Worm (Caenorhabditis elegans): ENCODE data around the gene arrd-6.

Gene arrd-6

ce11 chrII:11167039-11167438 is 24.5 kb downstream of the arrd-6 start (continued):
- TF ChIP-seq nhr-6 (tag; optimal IDR thresholded peaks at IDR 0.05) (peak; percentile 28), nhr-76 (tag; optimal IDR thresholded peaks at IDR 0.05) (no peak), nhr-48 (tag; optimal IDR thresholded peaks at IDR 0.05) (peak; percentile 51), lin-15B (tag; optimal IDR thresholded peaks at IDR 0.05) (no peak), lin-39 (tag; optimal IDR thresholded peaks at IDR 0.05) (no peak), aly-2 (tag; optimal IDR thresholded peaks at IDR 0.05) (peak; percentile 15), lim-7 (GFP tag; IDR thresholded peaks at IDR 0.05) (peak; percentile 36; the same call in 1 of the 2 replicates), dpl-1 (GFP tag; optimal IDR thresholded peaks at IDR 0.05) (peak; percentile 39), set-16 (GFP tag; IDR thresholded peaks at IDR 0.05) (peak; percentile 65), ama-1 (optimal IDR thresholded peaks at IDR 0.05) (peak; percentile 96), saeg-2 (GFP tag; IDR thresholded peaks at IDR 0.05) (0 out of 2 replicates have a peak, but pooled peaks have one; percentile 47), pqm-1 (tag; optimal IDR thresholded peaks at IDR 0.05) (no peak), Y5F2A.4 (GFP tag; optimal IDR thresholded peaks at IDR 0.05) (no peak), daf-16 (GFP tag; optimal IDR thresholded peaks at IDR 0.05) (peak; percentile 53 to 79), daf-16 (tag; optimal IDR thresholded peaks at IDR 0.05) (peak; percentile 45), spr-1 (tag; optimal IDR thresholded peaks at IDR 0.05) (peak; percentile 79), lir-3 (tag; optimal IDR thresholded peaks at IDR 0.05) (no peak), spr-3 (GFP tag; optimal IDR thresholded peaks at IDR 0.05) (peak; percentile 55), hlh-30 (tag; optimal IDR thresholded peaks at IDR 0.05; ENCODE audit: insufficient read depth) (peak; percentile 84), cey-2 (tag; optimal IDR thresholded peaks at IDR 0.05; ENCODE audit: borderline replicate concordance, insufficient read depth) (no peak), T20F7.1 (GFP tag; optimal IDR thresholded peaks at IDR 0.05) (no peak), zip-11 (GFP tag; IDR thresholded peaks at IDR 0.05) (no peak), attf-4 (tag; optimal IDR thresholded peaks at IDR 0.05) (no peak), dmd-9 (GFP tag; IDR thresholded peaks at IDR 0.05) (no peak), ceh-44 (GFP tag; IDR thresholded peaks at IDR 0.05) (peak; percentile 18; the same call in 1 of the 2 replicates), pha-4 (GFP tag; IDR thresholded peaks at IDR 0.05) (peak; percentile 55; the same call in 1 of the 2 replicates), pha-4 (tag; optimal IDR thresholded peaks at IDR 0.05) (no peak), lin-38 (GFP tag; IDR thresholded peaks at IDR 0.05) (peak; percentile 90), nhr-237 (tag; optimal IDR thresholded peaks at IDR 0.05) (no peak), daf-12 (tag; optimal IDR thresholded peaks at IDR 0.05) (no peak), rbr-2 (tag; optimal IDR thresholded peaks at IDR 0.05) (peak; percentile 58), Y105C5A.15 (GFP tag; IDR thresholded peaks at IDR 0.05) (0 out of 2 replicates have a peak, but pooled peaks have one; percentile 78), nhr-11 (tag; optimal IDR thresholded peaks at IDR 0.05) (peak; percentile 9), hmg-1.1 (GFP tag; IDR thresholded peaks at IDR 0.05) (peak; percentile 60; the same call in 1 of the 2 replicates), jun-1 (tag; optimal IDR thresholded peaks at IDR 0.05) (no peak), mep-1 (tag; optimal IDR thresholded peaks at IDR 0.05) (peak; percentile 81), F26F4.8 (GFP tag; conservative IDR thresholded peaks at IDR 0.05) (no peak)

- peak; percentile 87 for TF ChIP-seq lin-38 (GFP tag; IDR thresholded peaks at IDR 0.05)
These were observed 26.4 kb downstream of the arrd-6 start for ce11 chrII:11168893-11169292.

ce11 chrII:11170495-11170894 is 28.0 kb downstream of the arrd-6 start:
- TF ChIP-seq lin-38 (GFP tag; IDR thresholded peaks at IDR 0.05): peak; percentile 61

- TF ChIP-seq nhr-41 (GFP tag; IDR thresholded peaks at IDR 0.05) (no peak), madf-5 (GFP tag; IDR thresholded peaks at IDR 0.05) (no peak), mes-2 (tag; optimal IDR thresholded peaks at IDR 0.05; ENCODE audit: poor library complexity, severe bottlenecking) (peak; percentile 64), nhr-11 (tag; optimal IDR thresholded peaks at IDR 0.05) (no peak), lin-38 (GFP tag; IDR thresholded peaks at IDR 0.05) (peak; percentile 87), php-3 (GFP tag; IDR thresholded peaks at IDR 0.05) (no peak), nhr-6 (tag; optimal IDR thresholded peaks at IDR 0.05) (no peak), nhr-25 (tag; optimal IDR thresholded peaks at IDR 0.05; ENCODE audit: borderline replicate concordance, insufficient read depth) (no peak), T20F7.1 (GFP tag; optimal IDR thresholded peaks at IDR 0.05) (no peak), Y48G9A.11 (GFP tag; IDR thresholded peaks at IDR 0.05) (no peak), mep-1 (tag; optimal IDR thresholded peaks at IDR 0.05) (no peak), nhr-77 (tag; optimal IDR thresholded peaks at IDR 0.05) (peak; percentile 8), dve-1 (tag; optimal IDR thresholded peaks at IDR 0.05; ENCODE audit: insufficient read depth) (peak; percentile 13), aha-1 (tag) (no peak), mdl-1 (tag; optimal IDR thresholded peaks at IDR 0.05) (peak in 1 of 2 experiments; percentile 21), saeg-2 (GFP tag; IDR thresholded peaks at IDR 0.05) (no peak), lsy-2 (tag; optimal IDR thresholded peaks at IDR 0.05) (peak in 1 of 2 experiments; percentile 12)
These were observed 32.8 kb downstream of the arrd-6 start for ce11 chrII:11175347-11175746.
